Worm (Caenorhabditis elegans): ENCODE data around the gene ints-5.
A peak's percentile ranks its signal among the peaks of the same experiment; 100 is the strongest.

The ints-5 gene

ce11 chrV:18533606-18534005 lies at the start of gene ints-5:
TSS of gene ints-5 (plus strand) at chrV:18533953.
- TF ChIP-seq mdl-1 (tag; optimal IDR thresholded peaks at IDR 0.05), result peak in 1 of 2 experiments; percentile 11
- TF ChIP-seq pag-3 (tag; optimal IDR thresholded peaks at IDR 0.05; ENCODE audit: borderline replicate concordance, insufficient read depth), result no peak
- no peak for TF ChIP-seq Y116A8C.19 (tag; optimal IDR thresholded peaks at IDR 0.05; ENCODE audit: borderline replicate concordance)
- TF ChIP-seq hpl-2 (GFP tag; optimal IDR thresholded peaks at IDR 0.05), result no peak
- TF ChIP-seq lin-13 (GFP tag; optimal IDR thresholded peaks at IDR 0.05), result peak; percentile 46
- TF ChIP-seq xbp-1 (tag; optimal IDR thresholded peaks at IDR 0.05), result peak; percentile 65
- 0 out of 2 replicates have a peak, but pooled peaks have one; percentile 11 for TF ChIP-seq grh-1 (GFP tag; IDR thresholded peaks at IDR 0.05)
- no peak for TF ChIP-seq ztf-4 (tag; optimal IDR thresholded peaks at IDR 0.05)
- TF ChIP-seq nhr-85 (tag), result peak; percentile 66
- peak; percentile 12 for TF ChIP-seq fos-1 (tag; optimal IDR thresholded peaks at IDR 0.05)
- TF ChIP-seq snpc-4 (tag; optimal IDR thresholded peaks at IDR 0.05), result no peak
- TF ChIP-seq nhr-28 (tag; optimal IDR thresholded peaks at IDR 0.05), result no peak
- no peak for TF ChIP-seq alr-1 (tag; optimal IDR thresholded peaks at IDR 0.05; ENCODE audit: borderline replicate concordance)
- no peak for TF ChIP-seq C34B4.2 (tag; optimal IDR thresholded peaks at IDR 0.05)
- TF ChIP-seq aha-1 (tag; optimal IDR thresholded peaks at IDR 0.05), result no peak
- peak; percentile 75 for TF ChIP-seq rnt-1 (tag; optimal IDR thresholded peaks at IDR 0.05)
- TF ChIP-seq snu-23 (GFP tag; optimal IDR thresholded peaks at IDR 0.05), result peak; percentile 77
- no peak for TF ChIP-seq nhr-11 (tag; optimal IDR thresholded peaks at IDR 0.05)
- no peak for TF ChIP-seq mab-9 (GFP tag; IDR thresholded peaks at IDR 0.05)
- TF ChIP-seq unc-130 (tag; optimal IDR thresholded peaks at IDR 0.05), result peak; percentile 50
- TF ChIP-seq efl-1 (optimal IDR thresholded peaks at IDR 0.05), result peak; percentile 75
- peak; percentile 64 to 96 for TF ChIP-seq efl-1 (GFP tag; optimal IDR thresholded peaks at IDR 0.05 in 1 of 2)
- no peak for TF ChIP-seq unc-98 (GFP tag; IDR thresholded peaks at IDR 0.05)
- no peak for TF ChIP-seq zag-1 (tag; optimal IDR thresholded peaks at IDR 0.05)
- TF ChIP-seq sptf-1 (tag; optimal IDR thresholded peaks at IDR 0.05), result no peak
- TF ChIP-seq hlh-4 (tag; optimal IDR thresholded peaks at IDR 0.05), result no peak
- TF ChIP-seq skn-1 (tag; optimal IDR thresholded peaks at IDR 0.05), result peak; percentile 66
- TF ChIP-seq irx-1 (tag; optimal IDR thresholded peaks at IDR 0.05), result peak; percentile 10
- peak; percentile 73 for TF ChIP-seq nhr-20 (tag; optimal IDR thresholded peaks at IDR 0.05)
- TF ChIP-seq nhr-76 (tag; optimal IDR thresholded peaks at IDR 0.05), result no peak
- peak; percentile 52 for TF ChIP-seq lin-15B (tag; optimal IDR thresholded peaks at IDR 0.05)
- TF ChIP-seq ceh-63 (GFP tag; optimal IDR thresholded peaks at IDR 0.05), result no peak
- peak; percentile 78 for TF ChIP-seq isw-1 (GFP tag; IDR thresholded peaks at IDR 0.05)
- TF ChIP-seq pqm-1 (tag; optimal IDR thresholded peaks at IDR 0.05), result no peak
- TF ChIP-seq unc-62 (GFP tag; optimal IDR thresholded peaks at IDR 0.05), result no peak
- TF ChIP-seq ama-1 (optimal IDR thresholded peaks at IDR 0.05), result no peak
- TF ChIP-seq ets-5 (GFP tag; IDR thresholded peaks at IDR 0.05), result no peak
- peak; percentile 56 to 75 for TF ChIP-seq lin-35 (GFP tag; optimal IDR thresholded peaks at IDR 0.05)
- TF ChIP-seq nhr-90 (tag; optimal IDR thresholded peaks at IDR 0.05; ENCODE audit: poor library complexity), result no peak
- TF ChIP-seq nhr-237 (tag; optimal IDR thresholded peaks at IDR 0.05), result no peak
- TF ChIP-seq unc-30 (tag; optimal IDR thresholded peaks at IDR 0.05), result no peak
- peak; percentile 62 for TF ChIP-seq vab-15 (tag; optimal IDR thresholded peaks at IDR 0.05)
- TF ChIP-seq swsn-7 (tag; optimal IDR thresholded peaks at IDR 0.05), result peak; percentile 62
- TF ChIP-seq ceh-90 (tag; optimal IDR thresholded peaks at IDR 0.05), result no peak
- TF ChIP-seq efl-3 (GFP tag; optimal IDR thresholded peaks at IDR 0.05), result no peak
- no peak for TF ChIP-seq lin-39 (tag; optimal IDR thresholded peaks at IDR 0.05)
- peak; percentile 59 to 68 (median 66) for TF ChIP-seq dpl-1 (GFP tag; optimal IDR thresholded peaks at IDR 0.05)
- TF ChIP-seq lin-14 (GFP tag; optimal IDR thresholded peaks at IDR 0.05), result peak; percentile 74
- no peak for TF ChIP-seq fkh-4 (tag; optimal IDR thresholded peaks at IDR 0.05; ENCODE audit: borderline replicate concordance)
- TF ChIP-seq aly-2 (tag; optimal IDR thresholded peaks at IDR 0.05), result no peak
- TF ChIP-seq sup-37 (GFP tag; optimal IDR thresholded peaks at IDR 0.05), result no peak
- peak; percentile 59 for TF ChIP-seq fkh-8 (tag; optimal IDR thresholded peaks at IDR 0.05)
- peak; percentile 62 to 78 for TF ChIP-seq lsy-2 (tag; optimal IDR thresholded peaks at IDR 0.05)
- peak; percentile 8 for TF ChIP-seq zip-4 (GFP tag; optimal IDR thresholded peaks at IDR 0.05)
- no peak for TF ChIP-seq tlp-1 (tag; optimal IDR thresholded peaks at IDR 0.05)
